Worm (Caenorhabditis elegans) whole organism, L4 larva: Measurements from ENCODE around the gene Y49F6B.2.

Source experiments
- F26F4.8 ChIP-seq: fragments of 200-800 bp; sonication (Bioruptor generic); conservative IDR thresholded peaks from 2 replicates; pipeline ENCODE4 v1.3.6; 2022; ENCODE audit warnings: missing genetic modification characterization, missing compliant biosample characterization
- F37D6.2 ChIP-seq: sonication (generic microtip); optimal IDR thresholded peaks from 2 replicates; lab custom pipeline; 2016; ENCODE audit warnings: mild to moderate bottlenecking, missing genetic modification characterization, missing compliant biosample characterization
- F49E8.2 ChIP-seq: sonication (generic microtip); optimal IDR thresholded peaks from 2 replicates; lab custom pipeline; 2016; ENCODE audit warnings: missing compliant biosample characterization, mild to moderate bottlenecking, missing genetic modification characterization, borderline replicate concordance
- Y105C5A.15 ChIP-seq: fragments of 200-800 bp; sonication (Bioruptor generic); IDR thresholded peaks from 2 replicates; pipeline ENCODE4 v1.3.6; 2022; ENCODE audit warnings: missing genetic modification characterization, missing compliant biosample characterization
- Y5F2A.4 ChIP-seq: fragments of 200-800 bp; sonication (Bioruptor generic); optimal IDR thresholded peaks from 2 replicates; lab custom pipeline; 2018; ENCODE audit warnings: mild to moderate bottlenecking, missing genetic modification characterization, missing compliant biosample characterization
- aly-2 ChIP-seq: sonication (generic microtip); optimal IDR thresholded peaks from 2 replicates; lab custom pipeline; 2018; ENCODE audit warnings: missing biosample characterization, missing genetic modification characterization
- ceh-20 ChIP-seq: fragments of 200-800 bp; sonication (Bioruptor generic); IDR thresholded peaks from 2 replicates; pipeline ENCODE4 v1.3.6; 2022; ENCODE audit warnings: missing genetic modification reagents, missing genetic modification characterization, missing compliant biosample characterization
- ceh-44 ChIP-seq: fragments of 200-800 bp; sonication (Bioruptor generic); IDR thresholded peaks from 2 replicates; pipeline ENCODE4 v1.3.6; 2022; ENCODE audit warnings: missing genetic modification reagents, missing genetic modification characterization, missing compliant biosample characterization
- ceh-62 ChIP-seq: sonication (generic microtip); optimal IDR thresholded peaks from 2 replicates; lab custom pipeline; 2017; ENCODE audit warnings: missing biosample characterization, missing genetic modification characterization
- ces-1 ChIP-seq: fragments of 150-350 bp; sonication (generic microtip); optimal IDR thresholded peaks from 4 replicates; lab custom pipeline; 2014; ENCODE audit warnings: missing biosample characterization, missing genetic modification reagents, missing genetic modification characterization
- ctbp-1 ChIP-seq: fragments of 200-800 bp; sonication (Bioruptor generic); IDR thresholded peaks from 2 replicates; pipeline ENCODE4 v1.3.6; 2022; ENCODE audit warnings: missing genetic modification reagents, missing genetic modification characterization, missing compliant biosample characterization
- daf-16 ChIP-seq, 3 experiments: sonication (generic microtip); optimal IDR thresholded peaks; 2 replicates each; lab custom pipeline; 2016 to 2017; ENCODE audit warnings: missing genetic modification characterization in 3 of 3, missing genetic modification reagents in 3 of 3, mild to moderate bottlenecking in 2 of 3, missing compliant biosample characterization in 2 of 3, missing biosample characterization in 1 of 3, moderate library complexity in 1 of 3
- dmd-6 ChIP-seq: fragments of 200-800 bp; sonication (Bioruptor generic); IDR thresholded peaks from 2 replicates; pipeline ENCODE4 v1.3.6; 2022; ENCODE audit warnings: missing genetic modification reagents, missing genetic modification characterization, missing compliant biosample characterization
- dpl-1 ChIP-seq: fragments of 150-350 bp; optimal IDR thresholded peaks from 2 replicates; lab custom pipeline; 2014; ENCODE audit warnings: missing biosample characterization, missing genetic modification reagents, missing genetic modification characterization
- duxl-1 ChIP-seq: sonication (generic microtip); optimal IDR thresholded peaks from 2 replicates; lab custom pipeline; 2016; ENCODE audit warnings: mild to moderate bottlenecking, missing genetic modification characterization, moderate library complexity, missing compliant biosample characterization; ENCODE audit not compliant: poor library complexity
- dve-1 ChIP-seq: sonication (generic microtip); optimal IDR thresholded peaks from 2 replicates; lab custom pipeline; 2017; ENCODE audit warnings: antibody characterized with exemption, mild to moderate bottlenecking, missing genetic modification characterization, missing compliant biosample characterization; ENCODE audit not compliant: insufficient read depth
- egl-43 ChIP-seq: fragments of 200-800 bp; sonication (Bioruptor generic); IDR thresholded peaks from 2 replicates; pipeline ENCODE4 v1.3.6; 2022; ENCODE audit warnings: missing genetic modification reagents, missing genetic modification characterization, missing compliant biosample characterization
- fos-1 ChIP-seq: fragments of 150-350 bp; optimal IDR thresholded peaks from 2 replicates; lab custom pipeline; 2014; ENCODE audit warnings: missing biosample characterization, missing genetic modification characterization
- gei-8 ChIP-seq: fragments of 200-800 bp; sonication (Bioruptor generic); optimal IDR thresholded peaks from 2 replicates; lab custom pipeline; 2018; ENCODE audit warnings: mild to moderate bottlenecking, missing genetic modification characterization, missing compliant biosample characterization
- hlh-11 ChIP-seq: fragments of 200-800 bp; sonication (Bioruptor generic); optimal IDR thresholded peaks from 2 replicates; lab custom pipeline; 2018; ENCODE audit warnings: mild to moderate bottlenecking, missing genetic modification characterization, missing compliant biosample characterization
- lin-1 ChIP-seq: fragments of 200-800 bp; sonication (Bioruptor generic); IDR thresholded peaks from 2 replicates; pipeline ENCODE4 v1.3.6; 2022; ENCODE audit warnings: missing genetic modification reagents, missing genetic modification characterization, missing compliant biosample characterization
- mdl-1 ChIP-seq, 2 experiments: fragments of 150-350 bp in 1 of 2; sonication (generic microtip) in 1 of 2; optimal IDR thresholded peaks; 2 replicates each; lab custom pipeline; 2014 to 2017; ENCODE audit warnings: missing biosample characterization in 2 of 2, missing genetic modification characterization in 2 of 2
- mep-1 ChIP-seq: fragments of 150-350 bp; sonication (generic microtip); optimal IDR thresholded peaks from 3 replicates; lab custom pipeline; 2014; ENCODE audit warnings: missing biosample characterization, missing genetic modification characterization
- mxl-2 ChIP-seq: fragments of 200-800 bp; sonication (Bioruptor generic); conservative IDR thresholded peaks from 2 replicates; pipeline ENCODE4 v1.3.6; 2022; ENCODE audit warnings: missing genetic modification reagents, missing genetic modification characterization, missing compliant biosample characterization
- nhr-111 ChIP-seq: fragments of 200-800 bp; sonication (Bioruptor generic); optimal IDR thresholded peaks from 2 replicates; lab custom pipeline; 2018; ENCODE audit warnings: mild to moderate bottlenecking, missing genetic modification characterization, missing compliant biosample characterization
- nhr-42 ChIP-seq: fragments of 200-800 bp; sonication (Bioruptor generic); IDR thresholded peaks from 2 replicates; pipeline ENCODE4 v1.3.6; 2022; ENCODE audit warnings: missing genetic modification characterization, missing compliant biosample characterization
- nhr-48 ChIP-seq: sonication (generic microtip); optimal IDR thresholded peaks from 2 replicates; lab custom pipeline; 2016; ENCODE audit warnings: mild to moderate bottlenecking, missing genetic modification characterization, missing compliant biosample characterization
- nhr-76 ChIP-seq: fragments of 150-350 bp; optimal IDR thresholded peaks from 2 replicates; lab custom pipeline; 2014; ENCODE audit warnings: missing biosample characterization, missing genetic modification characterization
- pha-4 ChIP-seq, 2 experiments: fragments of 150-350 bp in 1 of 2; fragments of 200-800 bp in 1 of 2; sonication (Bioruptor generic) in 1 of 2; IDR thresholded peaks in 1 of 2; optimal IDR thresholded peaks in 1 of 2; 2 replicates each; pipeline versions ENCODE4 v1.3.6 to Lab custom; 2014 to 2022; ENCODE audit warnings: missing genetic modification characterization in 2 of 2, missing genetic modification reagents in 2 of 2, missing biosample characterization in 1 of 2, missing compliant biosample characterization in 1 of 2
- rbr-2 ChIP-seq: sonication (generic microtip); optimal IDR thresholded peaks from 2 replicates; lab custom pipeline; 2016; ENCODE audit warnings: missing genotype, missing genetic modification characterization, missing compliant biosample characterization
- saeg-2 ChIP-seq: fragments of 200-800 bp; sonication (Bioruptor generic); IDR thresholded peaks from 2 replicates; pipeline ENCODE4 v1.3.6; 2022; ENCODE audit warnings: missing genetic modification reagents, missing genetic modification characterization, missing compliant biosample characterization
- sdz-12 ChIP-seq: fragments of 200-800 bp; sonication (Bioruptor generic); optimal IDR thresholded peaks from 2 replicates; lab custom pipeline; 2018; ENCODE audit warnings: mild to moderate bottlenecking, missing genetic modification characterization, missing compliant biosample characterization
- spr-1 ChIP-seq: sonication (generic microtip); optimal IDR thresholded peaks from 2 replicates; lab custom pipeline; 2016; ENCODE audit warnings: mild to moderate bottlenecking, missing genetic modification characterization, missing compliant biosample characterization
- tra-1 ChIP-seq: fragments of 200-800 bp; sonication (Bioruptor generic); IDR thresholded peaks from 2 replicates; pipeline ENCODE4 v1.3.6; 2022; ENCODE audit warnings: missing genetic modification reagents, missing genetic modification characterization, missing compliant biosample characterization
- unc-39 ChIP-seq: sonication (generic microtip); optimal IDR thresholded peaks from 2 replicates; lab custom pipeline; 2017; ENCODE audit warnings: missing biosample characterization, missing genetic modification characterization
- unc-62 ChIP-seq, 3 experiments: fragments of 150-350 bp in 1 of 3; sonication (generic microtip); optimal IDR thresholded peaks in 2 of 3; peaks in 1 of 3; 1 replicate in 1 of 3; 2 replicates in 2 of 3; lab custom pipeline; 2014 to 2017; ENCODE audit warnings: missing biosample characterization in 3 of 3, missing genetic modification characterization in 3 of 3, missing genetic modification reagents in 3 of 3, missing genotype in 1 of 3
- vab-7 ChIP-seq: fragments of 200-800 bp; sonication (Bioruptor generic); IDR thresholded peaks from 2 replicates; pipeline ENCODE4 v1.3.6; 2022; ENCODE audit warnings: missing genetic modification reagents, missing genetic modification characterization, missing compliant biosample characterization
- zip-11 ChIP-seq: fragments of 200-800 bp; sonication (Bioruptor generic); IDR thresholded peaks from 2 replicates; pipeline ENCODE4 v1.3.6; 2022; ENCODE audit warnings: missing genetic modification characterization, missing compliant biosample characterization
- zip-2 ChIP-seq: fragments of 150-350 bp; optimal IDR thresholded peaks from 2 replicates; lab custom pipeline; 2014; ENCODE audit warnings: missing biosample characterization, missing genetic modification characterization
- ztf-11 ChIP-seq: fragments of 150-350 bp; optimal IDR thresholded peaks from 2 replicates; lab custom pipeline; 2014; ENCODE audit warnings: missing biosample characterization, missing genetic modification characterization

The Y49F6B.2 gene

ce11 chrII:3518961-3519544, 16.3 kb downstream of the Y49F6B.2 start, which contains the start of gene clec-126 (continued):
- TF ChIP-seq egl-43 (GFP tag; lab: Robert Waterston, UW) (peak; percentile 91), rbr-2 (peak; percentile 83), tra-1 (peak; percentile 71; the same call in 1 of the 2 replicates), Y105C5A.15 (GFP tag; lab: Robert Waterston, UW) (peak; percentile 31; the same call in 1 of the 2 replicates), ztf-11 (tag; lab: Kevin White, UChicago) (no peak), Y5F2A.4 (GFP tag; lab: Kevin White, UChicago) (peak; percentile 71), spr-1 (tag; lab: Kevin White, UChicago) (peak; percentile 91), mep-1 (tag; lab: Kevin White, UChicago) (peak; percentile 88), dve-1 (tag; lab: Kevin White, UChicago) (peak; percentile 99), mxl-2 (GFP tag; lab: Robert Waterston, UW) (0 out of 2 replicates have a peak, but pooled peaks have one; percentile 12), ceh-44 (GFP tag; lab: Robert Waterston, UW) (peak; percentile 51; the same call in 1 of the 2 replicates), nhr-76 (tag; lab: Kevin White, UChicago) (no peak), daf-16 (GFP tag; optimal IDR thresholded peaks at IDR 0.05; lab: Kevin White, UChicago) (peak; percentile 85 to 94), daf-16 (tag; optimal IDR thresholded peaks at IDR 0.05; lab: Kevin White, UChicago) (peak; percentile 96), ceh-20 (GFP tag; lab: Robert Waterston, UW) (peak; percentile 64), dpl-1 (GFP tag; lab: Kevin White, UChicago) (peak; percentile 47), sdz-12 (GFP tag; lab: Kevin White, UChicago) (peak; percentile 34), gei-8 (GFP tag; lab: Kevin White, UChicago) (peak; percentile 46), nhr-111 (GFP tag; lab: Kevin White, UChicago) (peak; percentile 11), F37D6.2 (tag; lab: Kevin White, UChicago) (peak; percentile 63), ctbp-1 (GFP tag; lab: Robert Waterston, UW) (peak; percentile 74), unc-62 (GFP tag; optimal IDR thresholded peaks at IDR 0.05 in 1 of 2; lab: Kevin White, UChicago) (peak in 1 of 2 experiments; percentile 64), unc-62 (tag; optimal IDR thresholded peaks at IDR 0.05; lab: Kevin White, UChicago) (no peak), vab-7 (GFP tag; lab: Robert Waterston, UW) (peak; percentile 80), ceh-62 (tag; lab: Kevin White, UChicago) (no peak), mdl-1 (tag; optimal IDR thresholded peaks at IDR 0.05; lab: Kevin White, UChicago) (peak in 1 of 2 experiments; percentile 11), zip-2 (tag; lab: Kevin White, UChicago) (peak; percentile 65), zip-11 (GFP tag; lab: Robert Waterston, UW) (0 out of 2 replicates have a peak, but pooled peaks have one; percentile 9), ces-1 (GFP tag; lab: Kevin White, UChicago) (no peak), dmd-6 (GFP tag; lab: Robert Waterston, UW) (peak; percentile 64), fos-1 (tag; lab: Kevin White, UChicago) (no peak), hlh-11 (tag; lab: Kevin White, UChicago) (peak; percentile 84), pha-4 (GFP tag; IDR thresholded peaks at IDR 0.05; lab: Robert Waterston, UW) (peak; percentile 74; the same call in 1 of the 2 replicates), pha-4 (tag; optimal IDR thresholded peaks at IDR 0.05; lab: Kevin White, UChicago) (peak; percentile 27), saeg-2 (no peak), F26F4.8 (GFP tag; lab: Robert Waterston, UW) (0 out of 2 replicates have a peak, but pooled peaks have one; percentile 22), aly-2 (no peak), unc-39 (tag; lab: Kevin White, UChicago) (no peak), nhr-42 (GFP tag; lab: Robert Waterston, UW) (no peak; the same call in 1 of the 2 replicates), lin-1 (GFP tag; lab: Robert Waterston, UW) (no peak), duxl-1 (tag; lab: Kevin White, UChicago) (peak; percentile 67), nhr-48 (tag; lab: Kevin White, UChicago) (peak; percentile 82), F49E8.2 (tag; lab: Kevin White, UChicago) (peak; percentile 65)
